Worm (Caenorhabditis elegans) whole organism, midembryonic: ENCODE measurements around the gene T13C5.9.

Experiments
- T22C8.4 ChIP-seq: fragments of 200-800 bp; sonication (Bioruptor generic); IDR thresholded peaks from 2 replicates; pipeline ENCODE4 v1.3.6; 2022; ENCODE audit warnings: missing genetic modification characterization, missing compliant biosample characterization
- cog-1 ChIP-seq: sonication (generic microtip); optimal IDR thresholded peaks from 2 replicates; lab custom pipeline; 2016; ENCODE audit warnings: missing genetic modification characterization, missing compliant biosample characterization
- flt-1 ChIP-seq: fragments of 200-800 bp; sonication (Bioruptor generic); IDR thresholded peaks from 2 replicates; pipeline ENCODE4 v1.3.6; 2022; ENCODE audit warnings: missing genetic modification characterization, missing compliant biosample characterization
- ref-1 ChIP-seq: fragments of 200-800 bp; sonication (Bioruptor generic); conservative IDR thresholded peaks from 2 replicates; pipeline ENCODE4 v1.3.6; 2022; ENCODE audit warnings: missing genetic modification reagents, missing genetic modification characterization, missing compliant biosample characterization

- TF ChIP-seq cog-1 (tag; lab: Kevin White, UChicago) (no peak), T22C8.4 (GFP tag; lab: Robert Waterston, UW) (no peak), flt-1 (GFP tag; lab: Robert Waterston, UW) (no peak), ref-1 (GFP tag; lab: Robert Waterston, UW) (no peak)
These were observed 12.0 kb upstream of the T13C5.9 start, which contains the start of the genes T25B2.4 and T13C5.3 for ce11 chrX:6177944-6178566.
